Fruit fly (Drosophila melanogaster) whole organism, embryonic: Measurements from ENCODE around the gene hry.

ENCODE experiments used
- Atf-2 ChIP-seq: fragments of 200-800 bp; sonication (Bioruptor generic); optimal IDR thresholded peaks from 2 replicates; lab custom pipeline; 2016; ENCODE audit warnings: missing biosample characterization, missing genetic modification characterization
- B-H1 ChIP-seq: fragments of 200-800 bp; sonication (Bioruptor generic); IDR thresholded peaks from 3 replicates; pipeline ENCODE4 v1.3.6; 2022; ENCODE audit warnings: missing biosample characterization, missing genetic modification characterization
- CG12219 ChIP-seq: fragments of 200-800 bp; sonication (Bioruptor generic); optimal IDR thresholded peaks from 3 replicates; lab custom pipeline; 2018; ENCODE audit warnings: missing biosample characterization, mild to moderate bottlenecking, missing genetic modification characterization
- CG15011 ChIP-seq: fragments of 200-800 bp; sonication (Bioruptor generic); optimal IDR thresholded peaks from 3 replicates; lab custom pipeline; 2018; ENCODE audit warnings: missing biosample characterization, mild to moderate bottlenecking, missing genetic modification characterization
- CG15269 ChIP-seq: fragments of 200-800 bp; sonication (Bioruptor generic); optimal IDR thresholded peaks from 2 replicates; lab custom pipeline; 2018; ENCODE audit warnings: missing biosample characterization, mild to moderate bottlenecking, missing genetic modification characterization, moderate library complexity
- CG15696 ChIP-seq: fragments of 200-800 bp; sonication (Bioruptor generic); optimal IDR thresholded peaks from 2 replicates; lab custom pipeline; 2019; ENCODE audit warnings: missing biosample characterization, mild to moderate bottlenecking, missing genetic modification characterization, moderate library complexity
- CG17385 ChIP-seq: fragments of 200-800 bp; sonication (Bioruptor generic); optimal IDR thresholded peaks from 3 replicates; lab custom pipeline; 2018; ENCODE audit warnings: missing biosample characterization, mild to moderate bottlenecking, missing genetic modification characterization
- CG18619 ChIP-seq: fragments of 200-800 bp; sonication (Bioruptor generic); optimal IDR thresholded peaks from 3 replicates; lab custom pipeline; 2017; ENCODE audit warnings: missing biosample characterization, mild to moderate bottlenecking, missing genetic modification characterization
- CG2678 ChIP-seq: fragments of 200-800 bp; sonication (Bioruptor generic); optimal IDR thresholded peaks from 3 replicates; lab custom pipeline; 2019; ENCODE audit warnings: missing biosample characterization, mild to moderate bottlenecking, missing genetic modification characterization, moderate library complexity
- CG33557 ChIP-seq: fragments of 200-800 bp; sonication (Bioruptor generic); optimal IDR thresholded peaks from 2 replicates; lab custom pipeline; 2019; ENCODE audit warnings: missing biosample characterization, mild to moderate bottlenecking, missing genetic modification characterization, moderate library complexity
- CG34422 ChIP-seq: fragments of 200-800 bp; sonication (Bioruptor generic); IDR thresholded peaks from 3 replicates; pipeline ENCODE4 v1.3.6; 2022; ENCODE audit warnings: missing biosample characterization, missing genetic modification characterization
- CG3726 ChIP-seq: fragments of 200-800 bp; sonication (Bioruptor generic); IDR thresholded peaks from 3 replicates; pipeline ENCODE4, ENCODE4 v1.3.6; 2022; ENCODE audit warnings: missing biosample characterization, missing genetic modification characterization
- CG4282 ChIP-seq: fragments of 200-800 bp; sonication (Bioruptor generic); optimal IDR thresholded peaks from 2 replicates; lab custom pipeline; 2016; ENCODE audit warnings: missing biosample characterization, missing genetic modification characterization
- CG4707 ChIP-seq: fragments of 200-800 bp; sonication (Bioruptor generic); optimal IDR thresholded peaks from 2 replicates; lab custom pipeline; 2018; ENCODE audit warnings: missing biosample characterization, mild to moderate bottlenecking, missing genetic modification characterization, moderate library complexity
- CG7745 ChIP-seq: fragments of 200-800 bp; sonication (Bioruptor generic); optimal IDR thresholded peaks from 2 replicates; lab custom pipeline; 2018; ENCODE audit warnings: missing biosample characterization, mild to moderate bottlenecking, missing genetic modification characterization, moderate library complexity
- CG8359 ChIP-seq: fragments of 200-800 bp; sonication (Bioruptor generic); optimal IDR thresholded peaks from 2 replicates; lab custom pipeline; 2017; ENCODE audit warnings: missing biosample characterization, mild to moderate bottlenecking, missing genetic modification characterization, borderline replicate concordance
- CG9609 ChIP-seq: fragments of 200-800 bp; sonication (Bioruptor generic); optimal IDR thresholded peaks from 3 replicates; lab custom pipeline; 2016; ENCODE audit warnings: missing biosample characterization, missing genetic modification characterization
- Dip3 ChIP-seq: fragments of 200-800 bp; sonication (Bioruptor generic); optimal IDR thresholded peaks from 3 replicates; lab custom pipeline; 2016; ENCODE audit warnings: missing biosample characterization, missing genetic modification characterization
- Jarid2 ChIP-seq: fragments of 200-800 bp; sonication (Bioruptor generic); optimal IDR thresholded peaks from 3 replicates; lab custom pipeline; 2017; ENCODE audit warnings: mild to moderate bottlenecking, missing biosample characterization, missing genetic modification reagents, missing genetic modification characterization
- Lim3 ChIP-seq: fragments of 200-800 bp; sonication (Bioruptor generic); IDR thresholded peaks from 2 replicates; pipeline ENCODE4 v1.3.6; 2022; ENCODE audit warnings: missing biosample characterization, missing genetic modification characterization
- MBD-R2 ChIP-seq: fragments of 200-800 bp; sonication (Bioruptor generic); IDR thresholded peaks from 2 replicates; pipeline ENCODE4 v1.3.6; 2022; ENCODE audit warnings: missing biosample characterization, missing genetic modification characterization
- Med ChIP-seq: fragments of 200-800 bp; sonication (Bioruptor generic); peaks from one replicate; lab custom pipeline; 2016; ENCODE audit warnings: missing biosample characterization, missing genetic modification characterization, mild to moderate bottlenecking, inconsistent platforms, moderate library complexity
- Oli ChIP-seq: fragments of 200-800 bp; sonication (Bioruptor generic); optimal IDR thresholded peaks from 2 replicates; lab custom pipeline; 2018; ENCODE audit warnings: missing biosample characterization, mild to moderate bottlenecking, missing genetic modification characterization, moderate library complexity
- Sin3A ChIP-seq: fragments of >200 bp; optimal IDR thresholded peaks from 2 replicates; lab custom pipeline; 2018
- cg ChIP-seq: fragments of 200-800 bp; sonication (Bioruptor generic); optimal IDR thresholded peaks from 3 replicates; lab custom pipeline; 2019; ENCODE audit warnings: missing biosample characterization, mild to moderate bottlenecking, missing genetic modification characterization, moderate library complexity
- chm ChIP-seq: fragments of 200-800 bp; sonication (Bioruptor generic); IDR thresholded peaks from 2 replicates; pipeline ENCODE4 v1.3.6; 2022; ENCODE audit warnings: missing biosample characterization, missing genetic modification characterization
- crol ChIP-seq: fragments of 200-800 bp; sonication (Bioruptor generic); IDR thresholded peaks from 2 replicates; pipeline ENCODE4 v1.3.6; 2022; ENCODE audit warnings: missing biosample characterization, missing genetic modification characterization
- danr ChIP-seq: fragments of 200-800 bp; sonication (Bioruptor generic); IDR thresholded peaks from 2 replicates; pipeline ENCODE4 v1.3.6; 2022; ENCODE audit warnings: missing biosample characterization, missing genetic modification characterization
- dati ChIP-seq: fragments of 200-800 bp; sonication (Bioruptor generic); IDR thresholded peaks from 2 replicates; pipeline ENCODE4 v1.3.6; 2022; ENCODE audit warnings: missing biosample characterization, missing genetic modification characterization
- dimm ChIP-seq: fragments of 200-800 bp; sonication (Bioruptor generic); IDR thresholded peaks from 2 replicates; pipeline ENCODE4 v1.3.6; 2022; ENCODE audit warnings: missing biosample characterization, missing genetic modification characterization
- fd102C ChIP-seq: fragments of 200-800 bp; sonication (Bioruptor generic); optimal IDR thresholded peaks from 2 replicates; lab custom pipeline; 2018; ENCODE audit warnings: missing biosample characterization, mild to moderate bottlenecking, missing genetic modification characterization, moderate library complexity
- gcm ChIP-seq: fragments of 200-800 bp; sonication (Bioruptor generic); optimal IDR thresholded peaks from 2 replicates; lab custom pipeline; 2019; ENCODE audit warnings: missing biosample characterization, mild to moderate bottlenecking, missing genetic modification characterization, moderate library complexity
- gem ChIP-seq: fragments of 200-800 bp; sonication (Bioruptor generic); optimal IDR thresholded peaks from 2 replicates; lab custom pipeline; 2019; ENCODE audit warnings: missing biosample characterization, mild to moderate bottlenecking, missing genetic modification characterization, moderate library complexity
- gro ChIP-seq: fragments of 200-800 bp; sonication (Bioruptor generic); optimal IDR thresholded peaks from 2 replicates; lab custom pipeline; 2016; ENCODE audit warnings: missing biosample characterization, missing genetic modification characterization
- hb ChIP-seq: fragments of 200-800 bp; sonication (Bioruptor generic); IDR thresholded peaks from 3 replicates; pipeline ENCODE4 v1.3.6; 2022; ENCODE audit warnings: missing biosample characterization, missing genetic modification characterization; ENCODE audit not compliant: partially characterized antibody
- hbn ChIP-seq: fragments of 200-800 bp; sonication (Bioruptor generic); IDR thresholded peaks from 2 replicates; pipeline ENCODE4 v1.3.6; 2022; ENCODE audit warnings: missing biosample characterization, missing genetic modification characterization; ENCODE audit not compliant: partially characterized antibody
- knrl ChIP-seq: fragments of 200-800 bp; sonication (Bioruptor generic); IDR thresholded peaks from 3 replicates; pipeline ENCODE4 v1.3.6; 2022; ENCODE audit warnings: missing biosample characterization, missing genetic modification characterization; ENCODE audit not compliant: partially characterized antibody
- mirr ChIP-seq: fragments of 200-800 bp; sonication (Bioruptor generic); optimal IDR thresholded peaks from 3 replicates; lab custom pipeline; 2018; ENCODE audit warnings: missing biosample characterization, mild to moderate bottlenecking, missing genetic modification characterization
- nom ChIP-seq: fragments of 200-800 bp; sonication (Bioruptor generic); optimal IDR thresholded peaks from 2 replicates; lab custom pipeline; 2017; ENCODE audit warnings: missing biosample characterization, missing genetic modification characterization, mild to moderate bottlenecking, moderate library complexity, missing genetic modification reagents
- org-1 ChIP-seq: fragments of 200-800 bp; sonication (Bioruptor generic); optimal IDR thresholded peaks from 2 replicates; lab custom pipeline; 2017; ENCODE audit warnings: missing biosample characterization, missing genetic modification characterization
- sisA ChIP-seq: fragments of 200-800 bp; sonication (Bioruptor generic); IDR thresholded peaks from 2 replicates; pipeline ENCODE4 v1.3.6; 2022; ENCODE audit warnings: missing biosample characterization, missing genetic modification characterization
- slp2 ChIP-seq: fragments of 200-800 bp; sonication (Bioruptor generic); optimal IDR thresholded peaks from 2 replicates; lab custom pipeline; 2016; ENCODE audit warnings: missing biosample characterization, missing genetic modification characterization
- ttk ChIP-seq: fragments of 200-800 bp; sonication (Bioruptor generic); IDR thresholded peaks from 2 replicates; pipeline ENCODE4 v2.1.2; 2022; ENCODE audit warnings: missing biosample characterization, missing genetic modification characterization
- vfl ChIP-seq: fragments of 200-800 bp; sonication (Bioruptor generic); optimal IDR thresholded peaks from 2 replicates; lab custom pipeline; 2016; ENCODE audit warnings: missing biosample characterization, missing genetic modification characterization
- wor ChIP-seq: fragments of 200-800 bp; sonication (Bioruptor generic); IDR thresholded peaks from 2 replicates; pipeline ENCODE4 v1.3.6; 2022; ENCODE audit warnings: missing biosample characterization, missing genetic modification characterization

hry gene

DNA sequence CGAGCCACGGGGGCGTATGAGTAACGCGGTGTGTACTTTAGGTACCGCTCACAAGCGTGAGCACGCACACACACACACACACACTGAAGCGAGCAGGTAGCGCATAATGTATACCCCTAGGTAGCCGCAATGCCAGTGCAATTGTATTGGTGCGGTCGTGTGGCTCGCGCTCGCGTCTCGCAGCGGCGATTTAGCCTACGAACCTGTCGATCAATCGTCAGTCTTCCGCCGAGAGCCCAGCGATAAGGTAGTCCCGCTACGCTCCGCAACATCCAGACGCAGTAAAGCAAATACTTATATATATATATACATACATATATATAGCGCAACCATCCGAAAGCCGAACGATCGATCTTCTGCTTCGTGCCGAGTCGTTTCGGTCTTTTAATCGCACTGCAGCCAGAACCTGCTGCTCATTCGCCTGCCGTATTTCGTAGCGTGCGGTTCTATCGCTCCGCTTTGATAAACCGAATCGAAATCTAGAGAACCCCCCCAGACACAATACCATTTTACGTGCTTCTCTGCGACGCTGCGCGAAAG lies at the start of gene hry (continued):
- TF ChIP-seq knrl (GFP tag; lab: Robert Waterston, UW) (peak; percentile 33; the same call in 2 of the 3 replicates), CG12219 (GFP tag; lab: Kevin White, UChicago) (peak; percentile 10), CG4282 (GFP tag; lab: Kevin White, UChicago) (no peak), gem (tag; lab: Kevin White, UChicago) (peak; percentile 9), CG33557 (GFP tag; lab: Kevin White, UChicago) (peak; percentile 49), danr (no peak), Atf-2 (GFP tag; lab: Kevin White, UChicago) (no peak), CG34422 (peak; percentile 55; the same call in 2 of the 3 replicates), B-H1 (GFP tag; lab: Robert Waterston, UW) (no peak; the same call in 2 of the 3 replicates), CG17385 (GFP tag; lab: Kevin White, UChicago) (peak; percentile 49), sisA (GFP tag; lab: Robert Waterston, UW) (no peak), wor (GFP tag; lab: Robert Waterston, UW) (no peak), nom (GFP tag; lab: Kevin White, UChicago) (peak; percentile 87), ttk (GFP tag; lab: Robert Waterston, UW) (no peak; the same call in 1 of the 2 replicates), Lim3 (GFP tag; lab: Robert Waterston, UW) (no peak), CG15269 (tag; lab: Kevin White, UChicago) (peak; percentile 56), Sin3A (lab: Kevin White, UChicago) (no peak), Med (GFP tag; lab: Kevin White, UChicago) (peak; percentile 84), crol (peak; percentile 67), gro (GFP tag; lab: Kevin White, UChicago) (peak; percentile 32), CG15011 (GFP tag; lab: Kevin White, UChicago) (no peak), CG8359 (GFP tag; lab: Kevin White, UChicago) (peak; percentile 88), hbn (GFP tag; lab: Robert Waterston, UW) (no peak), mirr (GFP tag; lab: Kevin White, UChicago) (peak; percentile 86), org-1 (peak; percentile 14), Oli (tag; lab: Kevin White, UChicago) (peak; percentile 44), MBD-R2 (GFP tag; lab: Robert Waterston, UW) (no peak), Jarid2 (GFP tag; lab: Kevin White, UChicago) (peak; percentile 100), chm (GFP tag; lab: Robert Waterston, UW) (peak; percentile 69), CG3726 (GFP tag; lab: Robert Waterston, UW) (0 out of 3 replicates have a peak, but pooled peaks have one; percentile 21), CG9609 (GFP tag; lab: Kevin White, UChicago) (no peak), CG15696 (tag; lab: Kevin White, UChicago) (peak; percentile 3), CG7745 (peak; percentile 4), fd102C (peak; percentile 66), gcm (GFP tag; lab: Kevin White, UChicago) (peak; percentile 59), vfl (peak; percentile 27), slp2 (no peak), CG18619 (peak; percentile 47), CG2678 (peak; percentile 40), cg (GFP tag; lab: Kevin White, UChicago) (peak; percentile 96), hb (GFP tag; lab: Robert Waterston, UW) (no peak), Dip3 (GFP tag; lab: Kevin White, UChicago) (no peak), dimm (GFP tag; lab: Robert Waterston, UW) (no peak), dati (GFP tag; lab: Robert Waterston, UW) (no peak), CG4707 (GFP tag; lab: Kevin White, UChicago) (peak; percentile 10)
